Worm (Caenorhabditis elegans) whole organism, late embryonic: ENCODE measurements around the gene T24D8.6.

Source experiments
- C08G9.2 ChIP-seq: sonication (generic microtip); optimal IDR thresholded peaks from 2 replicates; lab custom pipeline; 2016; ENCODE audit warnings: mild to moderate bottlenecking, missing genetic modification characterization, moderate library complexity, missing compliant biosample characterization
- C38D4.7 ChIP-seq: fragments of 200-800 bp; sonication (Bioruptor generic); optimal IDR thresholded peaks from 2 replicates; lab custom pipeline; 2018; ENCODE audit warnings: mild to moderate bottlenecking, missing genetic modification characterization, moderate library complexity, missing compliant biosample characterization
- K09A11.1 ChIP-seq: sonication (generic microtip); optimal IDR thresholded peaks from 2 replicates; lab custom pipeline; 2017; ENCODE audit warnings: antibody characterized with exemption, mild to moderate bottlenecking, missing genetic modification characterization, missing compliant biosample characterization; ENCODE audit not compliant: insufficient read depth
- T23F11.4 ChIP-seq: fragments of 200-800 bp; sonication (Bioruptor generic); optimal IDR thresholded peaks from 2 replicates; lab custom pipeline; 2018; ENCODE audit warnings: mild to moderate bottlenecking, missing genetic modification characterization, missing compliant biosample characterization
- ahr-1 ChIP-seq: sonication (generic microtip); optimal IDR thresholded peaks from 2 replicates; lab custom pipeline; 2016; ENCODE audit warnings: missing genetic modification characterization, missing compliant biosample characterization
- ama-1 ChIP-seq: fragments of 150-350 bp; optimal IDR thresholded peaks from 2 replicates; lab custom pipeline; 2014
- ceh-18 ChIP-seq: sonication (generic microtip); optimal IDR thresholded peaks from 2 replicates; lab custom pipeline; 2016; ENCODE audit warnings: missing genetic modification characterization, missing compliant biosample characterization
- ceh-22 ChIP-seq: sonication (generic microtip); optimal IDR thresholded peaks from 2 replicates; lab custom pipeline; 2017; ENCODE audit warnings: missing biosample characterization, missing genetic modification characterization
- ceh-30 ChIP-seq: fragments of 150-350 bp; optimal IDR thresholded peaks from 2 replicates; lab custom pipeline; 2014; ENCODE audit warnings: missing biosample characterization, missing genetic modification characterization
- ceh-31 ChIP-seq: sonication (generic microtip); optimal IDR thresholded peaks from 2 replicates; lab custom pipeline; 2016; ENCODE audit warnings: missing genetic modification characterization, missing compliant biosample characterization
- ceh-34 ChIP-seq: sonication (generic microtip); optimal IDR thresholded peaks from 2 replicates; lab custom pipeline; 2016; ENCODE audit warnings: mild to moderate bottlenecking, missing genetic modification characterization, missing compliant biosample characterization
- ceh-45 ChIP-seq: fragments of 200-800 bp; sonication (Bioruptor generic); IDR thresholded peaks from 2 replicates; pipeline ENCODE4 v1.3.6; 2022; ENCODE audit warnings: missing genetic modification reagents, missing genetic modification characterization, missing compliant biosample characterization
- ceh-48 ChIP-seq: sonication (generic microtip); optimal IDR thresholded peaks from 2 replicates; lab custom pipeline; 2016; ENCODE audit warnings: missing genetic modification characterization, inconsistent platforms, missing compliant biosample characterization
- ceh-6 ChIP-seq: fragments of 200-800 bp; sonication (Bioruptor generic); optimal IDR thresholded peaks from 2 replicates; lab custom pipeline; 2018; ENCODE audit warnings: mild to moderate bottlenecking, missing genetic modification characterization, missing compliant biosample characterization
- ceh-9 ChIP-seq: sonication (generic microtip); optimal IDR thresholded peaks from 2 replicates; lab custom pipeline; 2016; ENCODE audit warnings: mild to moderate bottlenecking, missing genetic modification characterization, inconsistent platforms, missing compliant biosample characterization
- dmd-4 ChIP-seq: sonication (generic microtip); optimal IDR thresholded peaks from 2 replicates; lab custom pipeline; 2016; ENCODE audit warnings: borderline replicate concordance, missing genetic modification characterization, missing compliant biosample characterization
- dve-1 ChIP-seq: sonication (generic microtip); optimal IDR thresholded peaks from 2 replicates; lab custom pipeline; 2017; ENCODE audit warnings: antibody characterized with exemption, mild to moderate bottlenecking, missing genetic modification characterization, missing compliant biosample characterization
- fax-1 ChIP-seq: sonication (generic microtip); optimal IDR thresholded peaks from 2 replicates; lab custom pipeline; 2016; ENCODE audit warnings: missing genotype, missing genetic modification characterization, missing compliant biosample characterization
- fkh-10 ChIP-seq: fragments of 150-350 bp; optimal IDR thresholded peaks from 2 replicates; lab custom pipeline; 2014; ENCODE audit warnings: missing biosample characterization, missing genetic modification reagents, missing genetic modification characterization
- gmeb-2 ChIP-seq: sonication (generic microtip); optimal IDR thresholded peaks from 2 replicates; lab custom pipeline; 2016; ENCODE audit warnings: missing genetic modification characterization, inconsistent platforms, missing compliant biosample characterization
- hlh-15 ChIP-seq: sonication (generic microtip); optimal IDR thresholded peaks from 2 replicates; lab custom pipeline; 2016; ENCODE audit warnings: missing genetic modification characterization, missing compliant biosample characterization
- hlh-30 ChIP-seq: sonication (generic microtip); optimal IDR thresholded peaks from 2 replicates; lab custom pipeline; 2017; ENCODE audit warnings: antibody characterized with exemption, missing genetic modification characterization, missing compliant biosample characterization; ENCODE audit not compliant: insufficient read depth
- mec-3 ChIP-seq: sonication (generic microtip); optimal IDR thresholded peaks from 2 replicates; lab custom pipeline; 2016; ENCODE audit warnings: borderline replicate concordance, missing genetic modification characterization, missing compliant biosample characterization
- nfya-1 ChIP-seq: sonication (generic microtip); optimal IDR thresholded peaks from 2 replicates; lab custom pipeline; 2017; ENCODE audit warnings: missing genetic modification characterization, mild to moderate bottlenecking, missing compliant biosample characterization, antibody characterized with exemption, moderate library complexity
- nhr-11 ChIP-seq: fragments of 150-350 bp; optimal IDR thresholded peaks from 2 replicates; lab custom pipeline; 2014; ENCODE audit warnings: missing biosample characterization, missing genetic modification characterization
- nhr-232 ChIP-seq: sonication (generic microtip); optimal IDR thresholded peaks from 2 replicates; lab custom pipeline; 2016; ENCODE audit warnings: missing genetic modification characterization, missing compliant biosample characterization
- npax-4 ChIP-seq: sonication (generic microtip); optimal IDR thresholded peaks from 2 replicates; lab custom pipeline; 2016; ENCODE audit warnings: missing genetic modification characterization, missing compliant biosample characterization
- pat-9 ChIP-seq: fragments of 200-800 bp; sonication (Bioruptor generic); optimal IDR thresholded peaks from 2 replicates; lab custom pipeline; 2018; ENCODE audit warnings: mild to moderate bottlenecking, missing genetic modification characterization, moderate library complexity, missing compliant biosample characterization
- pha-4 ChIP-seq: fragments of 150-350 bp; optimal IDR thresholded peaks from 2 replicates; lab custom pipeline; 2018; ENCODE audit warnings: missing biosample characterization, missing genetic modification reagents, missing genetic modification characterization
- pqm-1 ChIP-seq: sonication (generic microtip); optimal IDR thresholded peaks from 2 replicates; lab custom pipeline; 2016; ENCODE audit warnings: missing genetic modification characterization, missing compliant biosample characterization
- rnt-1 ChIP-seq: sonication (generic microtip); optimal IDR thresholded peaks from 2 replicates; lab custom pipeline; 2016; ENCODE audit warnings: missing genetic modification characterization, missing compliant biosample characterization
- sdc-2 ChIP-seq: sonication (generic microtip); optimal IDR thresholded peaks from 2 replicates; lab custom pipeline; 2016; ENCODE audit warnings: missing genotype, missing genetic modification characterization, missing compliant biosample characterization
- sox-4 ChIP-seq: sonication (generic microtip); optimal IDR thresholded peaks from 2 replicates; lab custom pipeline; 2017; ENCODE audit warnings: mild to moderate bottlenecking, missing genetic modification characterization, inconsistent platforms, missing compliant biosample characterization
- syd-9 ChIP-seq: sonication (generic microtip); optimal IDR thresholded peaks from 2 replicates; lab custom pipeline; 2016; ENCODE audit warnings: mild to moderate bottlenecking, missing genetic modification characterization, moderate library complexity, missing compliant biosample characterization
- tbx-2 ChIP-seq: sonication (generic microtip); optimal IDR thresholded peaks from 2 replicates; lab custom pipeline; 2016; ENCODE audit warnings: missing genetic modification characterization, missing compliant biosample characterization
- tbx-7 ChIP-seq: sonication (generic microtip); optimal IDR thresholded peaks from 2 replicates; lab custom pipeline; 2016; ENCODE audit warnings: missing genotype, missing genetic modification characterization, missing compliant biosample characterization
- unc-3 ChIP-seq, 2 experiments: fragments of 200-800 bp in 1 of 2; sonication (Bioruptor generic) in 1 of 2; sonication (generic microtip) in 1 of 2; conservative IDR thresholded peaks in 1 of 2; optimal IDR thresholded peaks in 1 of 2; 2 replicates each; pipeline versions ENCODE4 v1.3.6 to Lab custom; 2016 to 2022; ENCODE audit warnings: missing compliant biosample characterization in 2 of 2, missing genetic modification characterization in 2 of 2, missing genetic modification reagents in 1 of 2
- unc-42 ChIP-seq: sonication (generic microtip); optimal IDR thresholded peaks from 2 replicates; lab custom pipeline; 2016; ENCODE audit warnings: missing genotype, missing genetic modification characterization, missing compliant biosample characterization
- unc-55 ChIP-seq: sonication (generic microtip); optimal IDR thresholded peaks from 2 replicates; lab custom pipeline; 2017; ENCODE audit warnings: missing biosample characterization, missing genetic modification reagents, missing genetic modification characterization

Gene T24D8.6

DNA sequence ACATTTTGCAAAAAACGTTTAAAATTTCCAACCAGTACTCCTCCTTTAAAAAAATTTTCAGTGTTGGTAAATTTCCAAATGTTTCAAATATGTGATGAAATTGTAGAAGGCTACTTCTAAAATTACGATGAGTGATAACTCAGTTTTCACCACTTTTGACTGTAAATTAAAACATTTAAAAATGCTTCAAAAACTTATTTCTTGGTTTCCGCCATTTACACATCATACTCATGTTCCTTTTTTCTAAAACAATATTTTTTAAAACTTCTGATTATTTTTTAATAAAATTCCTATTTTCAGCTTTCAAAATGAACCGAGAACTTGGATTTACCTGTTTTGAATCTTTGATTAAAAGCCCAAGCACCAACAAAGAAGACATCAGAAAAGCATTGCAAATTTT, 37.9 kb upstream of the T24D8.6 start, which contains the start of gene C43H6.4:
C43H6.4 (plus strand) TSS at position 301 of the 400 bp plus-strand sequence.
- TF ChIP-seq dve-1 (no peak), dmd-4 (tag; lab: Kevin White, UChicago) (no peak), sox-4 (tag; lab: Kevin White, UChicago) (no peak), nhr-232 (no peak), npax-4 (no peak), fax-1 (no peak)
- TF ChIP-seq, all 69 proteins: peak for 0

DNA sequence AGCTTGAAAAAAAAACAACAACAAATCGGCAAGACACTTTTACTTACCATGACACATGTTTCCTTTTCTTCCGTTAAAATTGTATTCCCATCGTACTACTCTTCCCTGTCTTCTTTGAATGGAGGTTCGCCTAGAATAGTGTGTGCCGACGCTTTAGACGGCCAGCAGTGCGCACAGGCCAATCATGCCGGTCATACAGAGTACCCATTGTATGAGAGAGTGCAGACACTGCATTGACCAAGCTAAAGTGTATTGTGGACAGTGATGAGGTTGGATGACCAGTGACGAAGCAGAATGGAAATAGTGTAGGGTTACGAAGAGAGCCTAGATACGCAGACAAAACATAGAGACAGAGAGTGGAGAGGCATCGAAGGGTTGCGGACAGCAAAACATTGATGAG, 36.1 kb upstream of the T24D8.6 start, which contains the start of gene dhhc-9:
dhhc-9 (minus strand) TSS at position 154 of the 400 bp plus-strand sequence.
- TF ChIP-seq T23F11.4 (GFP tag; lab: Kevin White, UChicago) (no peak), sdc-2 (tag; lab: Kevin White, UChicago) (peak; percentile 33), ceh-45 (GFP tag; lab: Robert Waterston, UW) (no peak), syd-9 (no peak), unc-55 (GFP tag; lab: Kevin White, UChicago) (peak; percentile 71), ceh-6 (GFP tag; lab: Kevin White, UChicago) (no peak), ceh-34 (tag; lab: Kevin White, UChicago) (no peak), dmd-4 (tag; lab: Kevin White, UChicago) (no peak), ceh-30 (no peak), hlh-30 (tag; lab: Kevin White, UChicago) (peak; percentile 36), nfya-1 (tag; lab: Kevin White, UChicago) (peak; percentile 85), ceh-9 (tag; lab: Kevin White, UChicago) (no peak), nhr-11 (no peak), tbx-2 (tag; lab: Kevin White, UChicago) (no peak), pat-9 (tag; lab: Kevin White, UChicago) (no peak), pqm-1 (no peak), ceh-22 (no peak), unc-42 (peak; percentile 40), ama-1 (lab: Kevin White, UChicago) (no peak), ceh-31 (peak; percentile 47), mec-3 (tag; lab: Kevin White, UChicago) (no peak), rnt-1 (tag; lab: Kevin White, UChicago) (no peak)

DNA sequence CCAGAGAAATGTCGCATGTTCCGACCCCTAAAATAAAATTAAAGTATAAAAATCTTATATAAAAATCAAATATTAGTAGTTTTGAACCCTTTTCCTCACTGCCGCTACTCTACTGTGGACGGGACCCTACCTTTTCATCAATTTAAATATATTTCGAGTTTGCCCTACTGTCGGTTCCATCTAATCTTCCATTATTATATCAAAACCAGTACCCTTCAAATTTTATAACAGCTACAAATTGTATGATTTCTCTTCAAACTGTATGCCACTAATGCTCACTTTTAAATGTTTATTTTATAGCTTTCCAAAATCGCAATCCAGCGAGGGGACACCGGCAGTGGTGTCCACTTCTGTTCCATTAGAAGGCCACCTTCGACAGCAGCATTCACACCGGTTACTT, 29.2 kb upstream of the T24D8.6 start, which contains the start of gene C43H6.6:
C43H6.6 (plus strand) TSS at position 301 of the 400 bp plus-strand sequence.
- TF ChIP-seq fkh-10 (GFP tag; lab: Kevin White, UChicago): no peak
- no peak for TF ChIP-seq nfya-1 (tag; lab: Kevin White, UChicago)
- no peak for TF ChIP-seq sox-4 (tag; lab: Kevin White, UChicago)
- TF ChIP-seq dmd-4 (tag; lab: Kevin White, UChicago): no peak

DNA sequence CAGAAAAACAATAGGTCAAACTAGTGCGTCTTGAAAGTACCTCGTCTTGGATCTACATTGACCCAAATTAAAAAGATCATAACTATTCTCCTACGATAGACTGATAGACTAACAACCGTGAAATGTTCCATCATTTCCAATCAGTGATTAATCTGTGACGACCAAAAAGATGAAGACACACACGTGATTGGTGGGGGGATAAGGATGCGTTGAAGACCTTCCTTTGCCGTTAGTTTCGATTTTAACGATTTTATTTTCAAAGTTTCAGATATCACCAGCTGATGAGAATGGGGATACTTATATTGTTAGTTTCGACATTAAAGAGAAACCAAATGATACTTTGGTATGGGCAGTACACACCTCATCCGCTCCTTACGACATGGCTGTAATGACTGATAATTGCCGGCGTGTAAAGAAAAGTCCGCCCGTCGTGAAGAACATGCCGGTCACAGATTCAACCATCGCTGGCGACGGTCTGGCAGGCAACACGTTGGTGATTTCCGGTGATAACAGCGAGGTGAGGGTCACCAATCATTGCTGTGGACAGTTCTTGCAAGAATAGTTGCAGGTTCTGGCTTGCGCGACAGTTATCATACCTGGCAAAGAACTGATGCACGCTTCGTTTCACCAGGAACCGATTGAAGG, 21.3 kb upstream of the T24D8.6 start:
- TF ChIP-seq pat-9 (tag; lab: Kevin White, UChicago) (no peak), pha-4 (tag; lab: Kevin White, UChicago) (no peak), fax-1 (no peak), C08G9.2 (tag; lab: Kevin White, UChicago) (no peak), hlh-15 (tag; lab: Kevin White, UChicago) (no peak), ceh-30 (no peak), mec-3 (tag; lab: Kevin White, UChicago) (no peak), ceh-18 (tag; lab: Kevin White, UChicago) (no peak), tbx-2 (tag; lab: Kevin White, UChicago) (no peak), nhr-232 (no peak)

DNA sequence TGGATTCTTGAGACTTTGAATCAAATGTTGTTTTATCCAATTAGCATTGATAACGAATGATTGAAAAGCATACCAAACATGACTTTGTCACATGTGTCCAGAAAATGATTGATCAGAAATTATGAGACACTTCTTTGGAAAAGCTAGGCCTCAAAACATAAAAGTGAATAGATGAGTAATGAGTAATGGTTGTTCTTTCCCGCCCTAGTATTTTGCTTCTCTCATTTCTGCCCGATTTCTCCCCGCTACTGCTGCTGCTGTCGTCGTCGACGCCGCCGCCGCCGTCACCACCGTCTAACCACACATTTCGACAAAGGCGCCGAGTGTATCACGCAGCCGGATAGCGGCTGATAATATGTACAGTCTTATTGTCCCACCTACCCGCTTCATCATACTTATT, 19.7 kb upstream of the T24D8.6 start, which contains the start of gene F47G3.1:
F47G3.1 (plus strand) TSS at position 301 of the 400 bp plus-strand sequence.
- TF ChIP-seq ceh-18 (tag; lab: Kevin White, UChicago) (no peak), gmeb-2 (tag; lab: Kevin White, UChicago) (no peak), ceh-30 (no peak), nfya-1 (tag; lab: Kevin White, UChicago) (no peak), tbx-7 (no peak), unc-3 (GFP tag; conservative IDR thresholded peaks at IDR 0.05; lab: Robert Waterston, UW) (no peak), unc-3 (tag; optimal IDR thresholded peaks at IDR 0.05; lab: Kevin White, UChicago) (no peak), C38D4.7 (GFP tag; lab: Kevin White, UChicago) (no peak), ceh-9 (tag; lab: Kevin White, UChicago) (no peak), ceh-6 (GFP tag; lab: Kevin White, UChicago) (no peak), K09A11.1 (tag; lab: Kevin White, UChicago) (no peak), ahr-1 (no peak), dmd-4 (tag; lab: Kevin White, UChicago) (no peak), rnt-1 (tag; lab: Kevin White, UChicago) (no peak), mec-3 (tag; lab: Kevin White, UChicago) (no peak), ceh-48 (tag; lab: Kevin White, UChicago) (no peak)
